Fruit fly (Drosophila melanogaster) whole organism, wandering third instar larva: ENCODE measurements around the gene THADA.

Experiments
- Abd-B ChIP-seq: fragments of >200 bp; optimal IDR thresholded peaks from 2 replicates; lab custom pipeline; 2017; ENCODE audit warnings: missing biosample characterization, missing genetic modification characterization
- CG32264 ChIP-seq: fragments of 200-800 bp; sonication (Bioruptor generic); optimal IDR thresholded peaks from 2 replicates; lab custom pipeline; 2016; ENCODE audit warnings: missing biosample characterization, missing genetic modification characterization
- CG9705 ChIP-seq: fragments of 200-800 bp; sonication (Bioruptor generic); optimal IDR thresholded peaks from 2 replicates; lab custom pipeline; 2018; ENCODE audit warnings: missing biosample characterization, mild to moderate bottlenecking, missing genetic modification characterization
- CrebA ChIP-seq: fragments of 200-800 bp; sonication (Bioruptor generic); optimal IDR thresholded peaks from 2 replicates; lab custom pipeline; 2016; ENCODE audit warnings: missing biosample characterization, mild to moderate bottlenecking, missing genetic modification characterization, borderline replicate concordance
- Dfd ChIP-seq: fragments of >200 bp; optimal IDR thresholded peaks from 2 replicates; lab custom pipeline; 2017; ENCODE audit warnings: missing biosample characterization, missing genetic modification characterization
- Dif ChIP-seq: fragments of 200-275, 200-300 bp; sonication (Bioruptor generic); optimal IDR thresholded peaks from 2 replicates; lab custom pipeline; 2018; ENCODE audit warnings: missing biosample characterization, missing genetic modification characterization; ENCODE audit not compliant: partially characterized antibody
- GATAd ChIP-seq: sonication (Bioruptor generic); optimal IDR thresholded peaks from 2 replicates; lab custom pipeline; 2016; ENCODE audit warnings: missing biosample characterization, missing genetic modification characterization
- HLH106 ChIP-seq: fragments of 200-800 bp; optimal IDR thresholded peaks from 3 replicates; lab custom pipeline; 2019; ENCODE audit warnings: missing biosample characterization, mild to moderate bottlenecking, missing genetic modification characterization, moderate library complexity
- Hnf4 ChIP-seq: fragments of 200-800 bp; sonication (Bioruptor generic); optimal IDR thresholded peaks from 2 replicates; lab custom pipeline; 2016; ENCODE audit warnings: missing biosample characterization, mild to moderate bottlenecking, missing genetic modification characterization
- Hr78 ChIP-seq: fragments of >200 bp; optimal IDR thresholded peaks from 2 replicates; lab custom pipeline; 2017; ENCODE audit warnings: missing biosample characterization, missing genetic modification characterization
- Hr83 ChIP-seq: fragments of 200-300 bp; sonication (Bioruptor generic); optimal IDR thresholded peaks from 2 replicates; lab custom pipeline; 2016; ENCODE audit warnings: missing biosample characterization, mild to moderate bottlenecking, missing genetic modification characterization, moderate library complexity; ENCODE audit not compliant: poor library complexity, severe bottlenecking
- Jra ChIP-seq: sonication (Bioruptor generic); optimal IDR thresholded peaks from 2 replicates; lab custom pipeline; 2016; ENCODE audit warnings: missing biosample characterization, missing genetic modification characterization
- Mio ChIP-seq: sonication (Bioruptor generic); optimal IDR thresholded peaks from 2 replicates; lab custom pipeline; 2016; ENCODE audit warnings: missing biosample characterization, missing genetic modification characterization
- Myc ChIP-seq: fragments of >200 bp; optimal IDR thresholded peaks from 2 replicates; lab custom pipeline; 2017
- N ChIP-seq: fragments of >200 bp; optimal IDR thresholded peaks from 2 replicates; lab custom pipeline; 2018; ENCODE audit warnings: missing biosample characterization, missing external identifiers, missing genetic modification characterization
- OdsH ChIP-seq: fragments of 200-800 bp; sonication (Bioruptor generic); optimal IDR thresholded peaks from 2 replicates; lab custom pipeline; 2016; ENCODE audit warnings: missing biosample characterization, mild to moderate bottlenecking, missing genetic modification characterization
- Rel ChIP-seq, 2 experiments: fragments of 200-800 bp; sonication (Bioruptor generic) in 1 of 2; optimal IDR thresholded peaks; 2 replicates in 1 of 2; 3 replicates in 1 of 2; lab custom pipeline; 2016 to 2019; ENCODE audit warnings: mild to moderate bottlenecking in 2 of 2, missing biosample characterization in 2 of 2, missing genetic modification characterization in 2 of 2, moderate library complexity in 1 of 2
- Sp1 ChIP-seq: fragments of 200-800 bp; sonication (Bioruptor generic); optimal IDR thresholded peaks from 3 replicates; lab custom pipeline; 2019; ENCODE audit warnings: missing biosample characterization, mild to moderate bottlenecking, missing genetic modification characterization, moderate library complexity
- Vsx2 ChIP-seq: fragments of 200-300, 225-300 bp; sonication (Bioruptor generic); optimal IDR thresholded peaks from 2 replicates; lab custom pipeline; 2018; ENCODE audit warnings: missing biosample characterization, missing genetic modification characterization; ENCODE audit not compliant: partially characterized antibody
- br ChIP-seq: fragments of 200-800 bp; sonication (Bioruptor generic); optimal IDR thresholded peaks from 2 replicates; lab custom pipeline; 2016; ENCODE audit warnings: missing biosample characterization, missing genetic modification characterization
- brk ChIP-seq: fragments of 200-800 bp; sonication (Bioruptor generic); optimal IDR thresholded peaks from 2 replicates; lab custom pipeline; 2016; ENCODE audit warnings: missing biosample characterization, mild to moderate bottlenecking, missing genetic modification characterization
- dl ChIP-seq, 2 experiments: fragments of 175-275, 200-275 bp in 1 of 2; fragments of 200-275 bp in 1 of 2; sonication (Bioruptor generic); optimal IDR thresholded peaks; lab custom pipeline; 2018; ENCODE audit warnings: mild to moderate bottlenecking in 2 of 2, missing biosample characterization in 2 of 2, missing genetic modification characterization in 2 of 2, moderate library complexity in 2 of 2; ENCODE audit not compliant: partially characterized antibody in 2 of 2, insufficient read depth in 1 of 2
- dmrt93B ChIP-seq: fragments of 200-800 bp; sonication (Bioruptor generic); optimal IDR thresholded peaks from 2 replicates; lab custom pipeline; 2018; ENCODE audit warnings: missing biosample characterization, mild to moderate bottlenecking, missing genetic modification characterization
- dsf ChIP-seq: sonication (Bioruptor generic); optimal IDR thresholded peaks from 2 replicates; lab custom pipeline; 2016; ENCODE audit warnings: missing biosample characterization, missing genetic modification characterization, borderline replicate concordance
- ey ChIP-seq: fragments of 200-800 bp; sonication (Bioruptor generic); optimal IDR thresholded peaks from 2 replicates; lab custom pipeline; 2016; ENCODE audit warnings: missing biosample characterization, missing genetic modification characterization
- foxo ChIP-seq, 2 experiments: fragments of 200-800 bp; sonication (Bioruptor generic); optimal IDR thresholded peaks; 2 replicates in 1 of 2; 3 replicates in 1 of 2; lab custom pipeline; 2016 to 2017; ENCODE audit warnings: missing biosample characterization in 2 of 2, missing genetic modification characterization in 2 of 2
- fru ChIP-seq: fragments of 200-800 bp; sonication (Bioruptor generic); optimal IDR thresholded peaks from 3 replicates; lab custom pipeline; 2016; ENCODE audit warnings: missing biosample characterization, mild to moderate bottlenecking, missing genetic modification characterization
- h ChIP-seq: fragments of 200-800 bp; sonication (Bioruptor generic); optimal IDR thresholded peaks from 3 replicates; lab custom pipeline; 2016; ENCODE audit warnings: missing biosample characterization, mild to moderate bottlenecking, missing genetic modification characterization
- jim ChIP-seq: fragments of 175-275, 200-325 bp; sonication (Bioruptor generic); optimal IDR thresholded peaks from 2 replicates; lab custom pipeline; 2016; ENCODE audit warnings: missing biosample characterization, mild to moderate bottlenecking, missing genetic modification characterization
- lola ChIP-seq: fragments of >200 bp; optimal IDR thresholded peaks from 2 replicates; lab custom pipeline; 2017; ENCODE audit warnings: missing biosample characterization, missing genetic modification characterization
- pan ChIP-seq: fragments of >200 bp; optimal IDR thresholded peaks from 2 replicates; lab custom pipeline; 2017
- psq ChIP-seq: fragments of 200-800 bp; sonication (Bioruptor generic); optimal IDR thresholded peaks from 3 replicates; lab custom pipeline; 2017; ENCODE audit warnings: missing biosample characterization, mild to moderate bottlenecking, missing genetic modification characterization, moderate library complexity
- rgr ChIP-seq: fragments of 200-800 bp; sonication (Bioruptor generic); optimal IDR thresholded peaks from 3 replicates; lab custom pipeline; 2016; ENCODE audit warnings: missing biosample characterization, mild to moderate bottlenecking, missing genetic modification characterization
- sage ChIP-seq: fragments of 200-800 bp; sonication (Bioruptor generic); optimal IDR thresholded peaks from 2 replicates; lab custom pipeline; 2016; ENCODE audit warnings: missing biosample characterization, mild to moderate bottlenecking, missing genetic modification characterization
- sv ChIP-seq: fragments of 200-800 bp; sonication (Bioruptor generic); optimal IDR thresholded peaks from 3 replicates; lab custom pipeline; 2016; ENCODE audit warnings: missing biosample characterization, missing genetic modification characterization
- tai ChIP-seq: sonication (Bioruptor generic); optimal IDR thresholded peaks from 2 replicates; lab custom pipeline; 2016; ENCODE audit warnings: missing biosample characterization, missing genetic modification characterization
- usp ChIP-seq: fragments of >200 bp; optimal IDR thresholded peaks from 2 replicates; lab custom pipeline; 2017; ENCODE audit warnings: missing biosample characterization, missing genetic modification characterization
- woc ChIP-seq: sonication (Bioruptor generic); optimal IDR thresholded peaks from 2 replicates; lab custom pipeline; 2016; ENCODE audit warnings: missing biosample characterization, mild to moderate bottlenecking, missing genetic modification characterization

The THADA gene

DNA sequence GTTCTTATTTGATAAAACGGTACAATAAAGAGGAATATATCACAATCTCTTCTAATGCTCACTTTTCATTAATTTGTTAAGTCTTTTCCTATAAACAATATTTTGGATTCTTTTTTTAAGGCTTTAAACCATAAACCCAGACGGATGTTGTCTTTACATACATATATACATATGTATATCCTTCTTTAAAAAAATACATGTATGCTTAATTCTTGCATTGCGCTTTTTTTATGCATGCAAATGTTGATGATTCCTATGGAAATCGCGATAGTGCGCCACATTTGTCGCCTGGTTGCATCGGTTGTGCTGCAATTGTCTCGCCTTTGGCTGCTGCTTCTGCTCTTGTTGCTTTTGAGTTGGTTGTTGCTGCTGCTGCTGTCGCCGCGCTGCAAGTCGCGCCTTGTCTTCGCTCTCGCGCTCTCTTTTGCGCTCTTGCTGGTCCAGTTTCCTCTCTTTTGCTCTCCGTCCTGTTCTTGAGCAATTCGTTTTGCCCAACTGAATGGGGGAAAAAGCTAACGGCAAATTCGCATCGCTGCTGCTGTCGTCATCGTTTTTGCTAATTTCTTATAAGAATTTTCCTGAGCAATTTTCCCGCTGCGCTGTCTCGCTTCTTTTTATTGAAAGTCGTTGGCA lies 11.6 kb upstream of the THADA start:
- TF ChIP-seq Rel (GFP tag; optimal IDR thresholded peaks at IDR 0.05; lab: Kevin White, UChicago) (no peak), Rel (tag; optimal IDR thresholded peaks at IDR 0.05; lab: Kevin White, UChicago) (no peak), HLH106 (tag; lab: Kevin White, UChicago) (peak; percentile 74), lola (GFP tag; lab: Kevin White, UChicago) (no peak), Hr78 (GFP tag; lab: Kevin White, UChicago) (no peak), sage (GFP tag; lab: Kevin White, UChicago) (no peak), Sp1 (GFP tag; lab: Kevin White, UChicago) (peak; percentile 65), CG9705 (GFP tag; lab: Kevin White, UChicago) (peak; percentile 15), Myc (lab: Kevin White, UChicago) (no peak), GATAd (GFP tag; lab: Kevin White, UChicago) (no peak), CG32264 (GFP tag; lab: Kevin White, UChicago) (no peak), pan (lab: Kevin White, UChicago) (no peak), psq (peak; percentile 78), ey (peak; percentile 70), CrebA (GFP tag; lab: Kevin White, UChicago) (no peak), Hr83 (GFP tag; lab: Kevin White, UChicago) (no peak), dmrt93B (GFP tag; lab: Kevin White, UChicago) (peak; percentile 71), jim (GFP tag; lab: Kevin White, UChicago) (no peak), woc (peak; percentile 66), tai (GFP tag; lab: Kevin White, UChicago) (no peak), dl (GFP tag; optimal IDR thresholded peaks at IDR 0.05; lab: Kevin White, UChicago; ENCODE audit: insufficient read depth in 1 of 2, partially characterized antibody in 2 of 2) (peak; percentile 57 to 75), fru (peak; percentile 81), brk (no peak), usp (GFP tag; lab: Kevin White, UChicago) (no peak), foxo (GFP tag; optimal IDR thresholded peaks at IDR 0.05; lab: Kevin White, UChicago) (peak in 1 of 2 experiments; percentile 81), Vsx2 (GFP tag; lab: Kevin White, UChicago) (peak; percentile 10), Mio (no peak), Abd-B (GFP tag; lab: Kevin White, UChicago) (no peak), sv (GFP tag; lab: Kevin White, UChicago) (no peak), OdsH (peak; percentile 74), rgr (GFP tag; lab: Kevin White, UChicago) (peak; percentile 72), N (GFP tag; lab: Kevin White, UChicago) (no peak), dsf (no peak), Dfd (GFP tag; lab: Kevin White, UChicago) (no peak), h (peak; percentile 66), br (peak; percentile 54), Dif (GFP tag; lab: Kevin White, UChicago) (peak; percentile 69), Jra (GFP tag; lab: Kevin White, UChicago) (no peak), Hnf4 (GFP tag; lab: Kevin White, UChicago) (peak; percentile 17)
- TF ChIP-seq, all 38 proteins: peak for 17

DNA sequence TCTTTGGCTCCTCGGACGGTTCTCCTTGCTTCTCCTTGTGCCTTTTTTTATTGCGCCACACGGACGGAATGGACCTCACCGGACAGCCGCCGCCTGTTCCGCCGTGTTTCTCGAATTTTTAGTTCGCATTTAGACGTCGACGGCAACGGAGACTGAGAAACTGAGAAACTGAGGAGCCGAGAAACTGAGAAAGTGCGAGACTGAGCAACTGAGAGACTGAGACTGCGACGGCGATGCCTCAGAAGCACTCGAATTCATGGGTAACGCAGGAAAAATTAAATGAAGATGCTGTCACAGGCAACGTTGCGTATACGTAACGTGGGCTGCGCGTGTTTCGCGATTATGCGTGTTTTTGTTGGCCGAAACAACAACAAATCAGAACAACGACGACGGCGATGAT lies 10.3 kb upstream of the THADA start:
- TF ChIP-seq woc = no peak
- TF ChIP-seq Sp1 (GFP tag; lab: Kevin White, UChicago) = no peak
- no peak for TF ChIP-seq dsf
- no peak for TF ChIP-seq Rel (GFP tag; optimal IDR thresholded peaks at IDR 0.05; lab: Kevin White, UChicago)
- no peak for TF ChIP-seq Rel (tag; optimal IDR thresholded peaks at IDR 0.05; lab: Kevin White, UChicago)
- no peak for TF ChIP-seq Jra (GFP tag; lab: Kevin White, UChicago)
- TF ChIP-seq brk = no peak
- TF ChIP-seq foxo (GFP tag; optimal IDR thresholded peaks at IDR 0.05; lab: Kevin White, UChicago) = no peak
- TF ChIP-seq h = no peak
- TF ChIP-seq psq = no peak
- no peak for TF ChIP-seq tai (GFP tag; lab: Kevin White, UChicago)
- TF ChIP-seq HLH106 (tag; lab: Kevin White, UChicago) = no peak
- no peak for TF ChIP-seq pan (lab: Kevin White, UChicago)
- no peak for TF ChIP-seq Mio
- no peak for TF ChIP-seq Hr83 (GFP tag; lab: Kevin White, UChicago)
- no peak for TF ChIP-seq sage (GFP tag; lab: Kevin White, UChicago)
- TF ChIP-seq GATAd (GFP tag; lab: Kevin White, UChicago) = no peak
- TF ChIP-seq usp (GFP tag; lab: Kevin White, UChicago) = no peak
- no peak for TF ChIP-seq N (GFP tag; lab: Kevin White, UChicago)
